Worm (Caenorhabditis elegans): ENCODE measurements around the gene C50E3.7.

- no peak for TF ChIP-seq him-1 (tag; optimal IDR thresholded peaks at IDR 0.05)
- TF ChIP-seq dao-5 (tag; optimal IDR thresholded peaks at IDR 0.05) = no peak
- TF ChIP-seq W03F9.2 (tag; optimal IDR thresholded peaks at IDR 0.05) = no peak
These were observed 19.9 kb upstream of the C50E3.7 start, which contains the start of gene C50E3.15 for ce11 chrV:7618114-7618513.

Measured in whole organism, L4/young adult.